Worm (Caenorhabditis elegans) whole organism, young adult: ENCODE results near the gene T25C12.3.

Source experiments
- B0261.1 ChIP-seq: sonication (generic microtip); optimal IDR thresholded peaks from 2 replicates; lab custom pipeline; 2016; ENCODE audit warnings: mild to moderate bottlenecking, missing genetic modification characterization, moderate library complexity, missing compliant biosample characterization
- K12H6.12 ChIP-seq: fragments of 200-800 bp; sonication (Bioruptor generic); optimal IDR thresholded peaks from 2 replicates; lab custom pipeline; 2018; ENCODE audit warnings: mild to moderate bottlenecking, missing genetic modification characterization, missing compliant biosample characterization
- Y53G8AR.9 ChIP-seq: fragments of 200-800 bp; sonication (Bioruptor generic); conservative IDR thresholded peaks from 2 replicates; pipeline ENCODE4 v1.3.6; 2022; ENCODE audit warnings: missing genetic modification reagents, missing genetic modification characterization, missing compliant biosample characterization
- Y56A3A.18 ChIP-seq: fragments of 200-800 bp; sonication (Bioruptor generic); IDR thresholded peaks from 2 replicates; pipeline ENCODE4 v1.3.6; 2022; ENCODE audit warnings: missing genetic modification reagents, missing genetic modification characterization, missing compliant biosample characterization
- Y95B8A.8 ChIP-seq: fragments of 200-800 bp; sonication (Bioruptor generic); IDR thresholded peaks from 2 replicates; pipeline ENCODE4 v1.3.6; 2022; ENCODE audit warnings: missing genetic modification reagents, missing genetic modification characterization, missing compliant biosample characterization
- aptf-3 ChIP-seq: fragments of 200-800 bp; sonication (Bioruptor generic); IDR thresholded peaks from 2 replicates; pipeline ENCODE4 v1.3.6; 2022; ENCODE audit warnings: missing genetic modification characterization, missing compliant biosample characterization
- ceh-100 ChIP-seq: fragments of 200-800 bp; sonication (Bioruptor generic); IDR thresholded peaks from 2 replicates; pipeline ENCODE4 v1.3.6; 2022; ENCODE audit warnings: missing genetic modification reagents, missing genetic modification characterization, missing compliant biosample characterization
- ceh-40 ChIP-seq: fragments of 200-800 bp; sonication (Bioruptor generic); IDR thresholded peaks from 2 replicates; pipeline ENCODE4 v1.3.6; 2022; ENCODE audit warnings: missing genetic modification characterization, missing compliant biosample characterization
- dox-1 ChIP-seq: fragments of 200-800 bp; sonication (Bioruptor generic); IDR thresholded peaks from 2 replicates; pipeline ENCODE4 v1.3.6; 2022; ENCODE audit warnings: missing genetic modification reagents, missing genetic modification characterization, missing compliant biosample characterization
- dpff-1 ChIP-seq: sonication (generic microtip); optimal IDR thresholded peaks from 2 replicates; lab custom pipeline; 2017; ENCODE audit warnings: mild to moderate bottlenecking, missing genetic modification characterization, missing compliant biosample characterization
- egl-18 ChIP-seq: fragments of 200-800 bp; sonication (Bioruptor generic); IDR thresholded peaks from 2 replicates; pipeline ENCODE4 v1.3.6; 2022; ENCODE audit warnings: missing genetic modification reagents, missing genetic modification characterization, missing compliant biosample characterization
- egrh-3 ChIP-seq: fragments of 200-800 bp; sonication (Bioruptor generic); IDR thresholded peaks from 2 replicates; pipeline ENCODE4 v1.3.6; 2022; ENCODE audit warnings: missing genetic modification reagents, missing genetic modification characterization, missing compliant biosample characterization
- ets-4 ChIP-seq: fragments of 200-800 bp; sonication (Bioruptor generic); optimal IDR thresholded peaks from 2 replicates; lab custom pipeline; 2018; ENCODE audit warnings: mild to moderate bottlenecking, missing genetic modification characterization, missing compliant biosample characterization
- him-1 ChIP-seq: sonication (generic microtip); optimal IDR thresholded peaks from 2 replicates; lab custom pipeline; 2016; ENCODE audit warnings: missing genotype, missing genetic modification reagents, missing genetic modification characterization, missing compliant biosample characterization
- hlh-26 ChIP-seq: fragments of 200-800 bp; sonication (Bioruptor generic); conservative IDR thresholded peaks from 2 replicates; pipeline ENCODE4 v1.3.6; 2022; ENCODE audit warnings: missing genetic modification reagents, missing genetic modification characterization, missing compliant biosample characterization
- hmg-1.2 ChIP-seq: fragments of 200-800 bp; sonication (Bioruptor generic); IDR thresholded peaks from 2 replicates; pipeline ENCODE4 v1.3.6; 2022; ENCODE audit warnings: missing genetic modification reagents, missing genetic modification characterization, missing compliant biosample characterization
- let-607 ChIP-seq, 2 experiments: fragments of 200-800 bp in 1 of 2; sonication (Bioruptor generic) in 1 of 2; sonication (generic microtip) in 1 of 2; optimal IDR thresholded peaks; 2 replicates each; lab custom pipeline; 2016 to 2018; ENCODE audit warnings: mild to moderate bottlenecking in 2 of 2, missing compliant biosample characterization in 2 of 2, missing genetic modification characterization in 2 of 2, moderate library complexity in 2 of 2, missing genotype in 1 of 2
- lin-54 ChIP-seq: fragments of 200-800 bp; sonication (Bioruptor generic); optimal IDR thresholded peaks from 2 replicates; lab custom pipeline; 2018; ENCODE audit warnings: mild to moderate bottlenecking, missing genetic modification characterization, missing compliant biosample characterization
- lsy-27 ChIP-seq: sonication (generic microtip); optimal IDR thresholded peaks from 2 replicates; lab custom pipeline; 2017; ENCODE audit warnings: missing genetic modification characterization, mild to moderate bottlenecking, missing compliant biosample characterization, antibody characterized with exemption, missing genotype, borderline replicate concordance; ENCODE audit not compliant: insufficient read depth
- madf-8 ChIP-seq: fragments of 200-800 bp; sonication (Bioruptor generic); conservative IDR thresholded peaks from 2 replicates; pipeline ENCODE4 v1.3.6; 2022; ENCODE audit warnings: missing genetic modification reagents, missing genetic modification characterization, missing compliant biosample characterization
- mel-28 ChIP-seq: sonication (generic microtip); optimal IDR thresholded peaks from 2 replicates; lab custom pipeline; 2016; ENCODE audit warnings: borderline replicate concordance, mild to moderate bottlenecking, missing genetic modification characterization, missing compliant biosample characterization
- nhr-80 ChIP-seq: sonication (generic microtip); optimal IDR thresholded peaks from 2 replicates; lab custom pipeline; 2016; ENCODE audit warnings: missing genetic modification characterization, missing compliant biosample characterization
- nhr-90 ChIP-seq: sonication (generic microtip); optimal IDR thresholded peaks from 2 replicates; lab custom pipeline; 2016; ENCODE audit warnings: missing genotype, mild to moderate bottlenecking, missing genetic modification characterization, missing compliant biosample characterization
- pha-4 ChIP-seq: fragments of 150-350 bp; sonication (generic microtip); optimal IDR thresholded peaks from 2 replicates; lab custom pipeline; 2014; ENCODE audit warnings: missing biosample characterization, missing genetic modification reagents, missing genetic modification characterization
- rcor-1 ChIP-seq: fragments of 200-800 bp; sonication (Bioruptor generic); IDR thresholded peaks from 2 replicates; pipeline ENCODE4 v1.3.6; 2022; ENCODE audit warnings: missing genetic modification reagents, missing genetic modification characterization, missing compliant biosample characterization
- repo-1 ChIP-seq: sonication (generic microtip); optimal IDR thresholded peaks from 2 replicates; lab custom pipeline; 2017; ENCODE audit warnings: mild to moderate bottlenecking, missing genetic modification characterization, missing compliant biosample characterization
- somi-1 ChIP-seq: fragments of 200-800 bp; sonication (Bioruptor generic); optimal IDR thresholded peaks from 2 replicates; lab custom pipeline; 2018; ENCODE audit warnings: mild to moderate bottlenecking, missing genetic modification characterization, missing compliant biosample characterization
- tbp1 ChIP-seq: fragments of 200-800 bp; sonication (Bioruptor generic); optimal IDR thresholded peaks from 2 replicates; lab custom pipeline; 2018; ENCODE audit warnings: mild to moderate bottlenecking, missing genetic modification characterization, missing compliant biosample characterization
- xnd-1 ChIP-seq: sonication (generic microtip); optimal IDR thresholded peaks from 2 replicates; lab custom pipeline; 2016; ENCODE audit warnings: missing genotype, missing genetic modification reagents, missing genetic modification characterization, missing compliant biosample characterization
- zfh-2 ChIP-seq: fragments of 200-800 bp; sonication (Bioruptor generic); conservative IDR thresholded peaks from 2 replicates; pipeline ENCODE4 v1.3.6; 2022; ENCODE audit warnings: missing genetic modification reagents, missing genetic modification characterization, missing compliant biosample characterization
- ztf-25 ChIP-seq: fragments of 200-800 bp; sonication (Bioruptor generic); IDR thresholded peaks from 2 replicates; pipeline ENCODE4 v1.3.6; 2022; ENCODE audit warnings: missing genetic modification reagents, missing genetic modification characterization, missing compliant biosample characterization
- ztf-26 ChIP-seq: sonication (generic microtip); optimal IDR thresholded peaks from 2 replicates; lab custom pipeline; 2017; ENCODE audit warnings: missing genetic modification characterization, missing compliant biosample characterization

T25C12.3 gene

DNA sequence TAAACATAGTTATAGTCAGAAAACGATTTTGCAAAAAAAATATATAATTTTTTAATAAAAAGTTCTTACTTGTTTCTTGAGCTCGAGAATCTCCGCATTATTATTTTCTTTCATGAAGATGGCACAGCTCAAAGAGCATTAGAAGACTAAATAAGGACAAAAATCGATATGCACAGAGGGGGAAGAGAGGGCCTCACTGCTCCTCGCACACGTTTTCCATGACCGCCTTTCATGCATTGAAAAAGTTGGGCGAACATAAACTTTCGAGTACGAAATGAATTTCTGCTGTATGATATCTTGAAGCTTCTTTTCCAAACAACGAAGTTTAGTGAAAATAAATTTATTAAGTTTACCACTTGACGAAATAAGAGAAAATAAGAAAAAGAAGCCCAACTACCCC is 11.4 kb upstream of the T25C12.3 start, which contains the start of gene ccdc-149 (continued):
- TF ChIP-seq ceh-100 (GFP tag; lab: Robert Waterston, UW) (no peak), lin-54 (GFP tag; lab: Kevin White, UChicago) (no peak), hlh-26 (GFP tag; lab: Robert Waterston, UW) (no peak), him-1 (tag; lab: Kevin White, UChicago) (no peak), nhr-90 (no peak), Y95B8A.8 (GFP tag; lab: Robert Waterston, UW) (no peak), Y53G8AR.9 (GFP tag; lab: Robert Waterston, UW) (peak; percentile 62; the same call in 1 of the 2 replicates)

DNA sequence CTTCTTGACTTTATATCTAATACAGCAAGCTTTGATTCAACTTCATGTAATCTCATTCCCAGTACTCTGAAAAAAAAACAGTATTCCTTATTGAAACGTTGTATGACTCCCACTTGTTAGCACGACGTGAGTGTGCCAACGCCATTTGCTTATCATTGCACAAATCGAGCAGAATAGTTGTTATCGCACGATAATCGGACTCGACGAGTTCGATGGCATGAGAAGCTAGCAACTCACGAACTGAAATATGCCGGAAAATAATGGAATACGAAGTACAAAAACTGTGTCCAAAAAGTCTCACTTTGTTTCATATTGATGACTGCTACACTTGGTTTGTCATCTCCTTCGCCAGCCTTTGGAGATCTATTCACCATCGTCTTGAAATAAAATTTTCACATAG is 9.7 kb upstream of the T25C12.3 start:
- TF ChIP-seq somi-1 (GFP tag; lab: Kevin White, UChicago) (no peak), dox-1 (GFP tag; lab: Robert Waterston, UW) (peak; percentile 59), nhr-80 (tag; lab: Kevin White, UChicago) (peak; percentile 96), let-607 (tag; optimal IDR thresholded peaks at IDR 0.05; lab: Kevin White, UChicago) (peak in 1 of 2 experiments; percentile 4), ets-4 (peak; percentile 94), K12H6.12 (tag; lab: Kevin White, UChicago) (no peak)
- TF ChIP-seq, all 124 proteins: peak for 4

DNA sequence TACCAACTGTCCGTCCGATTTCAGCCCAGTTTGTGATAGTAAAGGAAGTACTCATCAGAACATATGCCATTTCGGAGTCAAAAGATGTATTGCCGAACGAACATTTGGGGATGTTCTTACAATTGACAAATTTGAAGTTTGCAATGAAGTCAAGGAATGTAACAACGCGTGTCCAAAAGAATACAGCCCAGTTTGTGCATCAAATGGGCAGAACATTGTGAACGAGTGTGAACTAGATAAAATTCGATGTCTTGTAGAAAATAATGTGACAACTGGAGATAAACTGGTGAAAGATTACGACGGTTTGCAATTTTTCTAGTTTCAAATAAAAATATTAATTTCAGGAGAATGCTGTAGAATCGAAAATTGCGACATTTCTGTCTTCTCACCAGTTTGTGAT is 8.0 kb upstream of the T25C12.3 start:
- TF ChIP-seq lsy-27 (no peak), zfh-2 (GFP tag; lab: Robert Waterston, UW) (no peak), egl-18 (GFP tag; lab: Robert Waterston, UW) (no peak), dpff-1 (tag; lab: Kevin White, UChicago) (no peak), egrh-3 (GFP tag; lab: Robert Waterston, UW) (no peak), K12H6.12 (tag; lab: Kevin White, UChicago) (no peak), mel-28 (tag; lab: Kevin White, UChicago) (no peak), ceh-40 (GFP tag; lab: Robert Waterston, UW) (no peak), ceh-100 (GFP tag; lab: Robert Waterston, UW) (no peak), ztf-26 (tag; lab: Kevin White, UChicago) (no peak), ztf-25 (GFP tag; lab: Robert Waterston, UW) (no peak), Y56A3A.18 (GFP tag; lab: Robert Waterston, UW) (no peak), B0261.1 (tag; lab: Kevin White, UChicago) (no peak), xnd-1 (tag; lab: Kevin White, UChicago) (no peak), repo-1 (tag; lab: Kevin White, UChicago) (no peak), madf-8 (GFP tag; lab: Robert Waterston, UW) (no peak), aptf-3 (no peak), hmg-1.2 (GFP tag; lab: Robert Waterston, UW) (no peak), Y95B8A.8 (GFP tag; lab: Robert Waterston, UW) (no peak), pha-4 (tag; lab: Kevin White, UChicago) (no peak)

DNA sequence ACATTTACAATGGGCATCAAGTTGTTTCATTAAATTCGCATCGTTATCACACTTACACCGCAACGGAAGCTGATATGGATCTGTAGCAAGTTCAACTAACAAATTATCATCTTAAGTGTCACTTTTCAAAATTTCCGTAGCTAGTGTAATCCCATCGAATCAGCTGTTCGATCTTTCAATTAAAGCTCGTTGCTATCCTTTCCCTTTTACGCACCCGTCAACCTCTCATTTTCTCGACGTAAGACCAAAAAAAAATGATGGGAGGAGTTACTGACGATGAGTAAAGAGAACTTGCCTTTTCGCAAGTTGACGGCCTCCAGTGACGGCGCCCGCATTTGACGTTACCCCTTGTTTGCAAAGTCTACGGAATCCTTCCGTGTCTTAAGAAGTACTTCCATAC is 2.2 kb upstream of the T25C12.3 start, which contains the start of gene F29G6.1:
Gene F29G6.1, plus strand, starts transcription at position 301 of the 400 bp plus-strand sequence.
- TF ChIP-seq rcor-1 (GFP tag; lab: Robert Waterston, UW) (no peak), somi-1 (GFP tag; lab: Kevin White, UChicago) (no peak), Y56A3A.18 (GFP tag; lab: Robert Waterston, UW) (no peak), tbp1 (GFP tag; lab: Kevin White, UChicago) (no peak)
- TF ChIP-seq, all 124 proteins: peak for 0
